Worm (Caenorhabditis elegans) whole organism, young adult: ENCODE measurements around the gene nuc-1.

Experiments
- F37B4.10 ChIP-seq: fragments of 200-800 bp; sonication (Bioruptor generic); IDR thresholded peaks from 2 replicates; pipeline ENCODE4 v1.3.6; 2022; ENCODE audit warnings: missing genetic modification characterization, missing compliant biosample characterization
- F39B2.1 ChIP-seq: fragments of 200-800 bp; sonication (Bioruptor generic); IDR thresholded peaks from 2 replicates; pipeline ENCODE4 v1.3.6; 2022; ENCODE audit warnings: missing genetic modification reagents, missing genetic modification characterization, missing compliant biosample characterization
- F57A8.1 ChIP-seq: fragments of 200-800 bp; sonication (Bioruptor generic); optimal IDR thresholded peaks from 2 replicates; lab custom pipeline; 2018; ENCODE audit warnings: mild to moderate bottlenecking, missing genetic modification characterization, moderate library complexity, missing compliant biosample characterization
- F57C9.4 ChIP-seq: sonication (generic microtip); optimal IDR thresholded peaks from 2 replicates; lab custom pipeline; 2017; ENCODE audit warnings: mild to moderate bottlenecking, missing genetic modification characterization, missing compliant biosample characterization
- K12H6.12 ChIP-seq: fragments of 200-800 bp; sonication (Bioruptor generic); optimal IDR thresholded peaks from 2 replicates; lab custom pipeline; 2018; ENCODE audit warnings: mild to moderate bottlenecking, missing genetic modification characterization, missing compliant biosample characterization
- T07F8.4 ChIP-seq: sonication (generic microtip); optimal IDR thresholded peaks from 2 replicates; lab custom pipeline; 2016; ENCODE audit warnings: mild to moderate bottlenecking, missing genetic modification characterization, moderate library complexity, missing compliant biosample characterization
- ZK185.1 ChIP-seq: sonication (generic microtip); optimal IDR thresholded peaks from 2 replicates; lab custom pipeline; 2016; ENCODE audit warnings: mild to moderate bottlenecking, missing genetic modification characterization, missing compliant biosample characterization; ENCODE audit not compliant: poor library complexity, severe bottlenecking
- akir-1 ChIP-seq: fragments of 200-800 bp; sonication (Bioruptor generic); optimal IDR thresholded peaks from 2 replicates; lab custom pipeline; 2018; ENCODE audit warnings: mild to moderate bottlenecking, missing genetic modification characterization, moderate library complexity, missing compliant biosample characterization
- aptf-3 ChIP-seq: fragments of 200-800 bp; sonication (Bioruptor generic); IDR thresholded peaks from 2 replicates; pipeline ENCODE4 v1.3.6; 2022; ENCODE audit warnings: missing genetic modification characterization, missing compliant biosample characterization
- atf-7 ChIP-seq: sonication (generic microtip); optimal IDR thresholded peaks from 2 replicates; lab custom pipeline; 2017; ENCODE audit warnings: mild to moderate bottlenecking, missing genetic modification characterization, missing compliant biosample characterization
- attf-5 ChIP-seq: fragments of 200-800 bp; sonication (Bioruptor generic); optimal IDR thresholded peaks from 2 replicates; lab custom pipeline; 2018; ENCODE audit warnings: mild to moderate bottlenecking, missing genetic modification characterization, missing compliant biosample characterization
- ceh-27 ChIP-seq: fragments of 200-800 bp; sonication (Bioruptor generic); optimal IDR thresholded peaks from 2 replicates; lab custom pipeline; 2018; ENCODE audit warnings: mild to moderate bottlenecking, missing genetic modification characterization, moderate library complexity, missing compliant biosample characterization
- ceh-40 ChIP-seq: fragments of 200-800 bp; sonication (Bioruptor generic); IDR thresholded peaks from 2 replicates; pipeline ENCODE4 v1.3.6; 2022; ENCODE audit warnings: missing genetic modification characterization, missing compliant biosample characterization
- chd-7 ChIP-seq: sonication (generic microtip); optimal IDR thresholded peaks from 2 replicates; lab custom pipeline; 2016; ENCODE audit warnings: mild to moderate bottlenecking, missing genetic modification characterization, moderate library complexity, missing compliant biosample characterization
- dpl-1 ChIP-seq: fragments of 150-350 bp; optimal IDR thresholded peaks from 2 replicates; lab custom pipeline; 2014; ENCODE audit warnings: missing biosample characterization, missing genetic modification reagents, missing genetic modification characterization
- egrh-3 ChIP-seq: fragments of 200-800 bp; sonication (Bioruptor generic); IDR thresholded peaks from 2 replicates; pipeline ENCODE4 v1.3.6; 2022; ENCODE audit warnings: missing genetic modification reagents, missing genetic modification characterization, missing compliant biosample characterization
- fkh-3 ChIP-seq: sonication (generic microtip); optimal IDR thresholded peaks from 2 replicates; lab custom pipeline; 2016; ENCODE audit warnings: mild to moderate bottlenecking, missing genetic modification characterization, missing compliant biosample characterization
- him-1 ChIP-seq: sonication (generic microtip); optimal IDR thresholded peaks from 2 replicates; lab custom pipeline; 2016; ENCODE audit warnings: missing genotype, missing genetic modification reagents, missing genetic modification characterization, missing compliant biosample characterization
- hlh-26 ChIP-seq: fragments of 200-800 bp; sonication (Bioruptor generic); conservative IDR thresholded peaks from 2 replicates; pipeline ENCODE4 v1.3.6; 2022; ENCODE audit warnings: missing genetic modification reagents, missing genetic modification characterization, missing compliant biosample characterization
- hmg-20 ChIP-seq: fragments of 200-800 bp; sonication (Bioruptor generic); IDR thresholded peaks from 2 replicates; pipeline ENCODE4 v1.3.6; 2022; ENCODE audit warnings: missing genetic modification reagents, missing genetic modification characterization, missing compliant biosample characterization
- let-607 ChIP-seq, 2 experiments: fragments of 200-800 bp in 1 of 2; sonication (Bioruptor generic) in 1 of 2; sonication (generic microtip) in 1 of 2; optimal IDR thresholded peaks; 2 replicates each; lab custom pipeline; 2016 to 2018; ENCODE audit warnings: mild to moderate bottlenecking in 2 of 2, missing compliant biosample characterization in 2 of 2, missing genetic modification characterization in 2 of 2, moderate library complexity in 2 of 2, missing genotype in 1 of 2
- lin-26 ChIP-seq: fragments of 200-800 bp; sonication (Bioruptor generic); IDR thresholded peaks from 2 replicates; pipeline ENCODE4 v1.3.6; 2022; ENCODE audit warnings: missing genetic modification reagents, missing genetic modification characterization, missing compliant biosample characterization
- lin-40 ChIP-seq: sonication (generic microtip); optimal IDR thresholded peaks from 2 replicates; lab custom pipeline; 2016; ENCODE audit warnings: missing genetic modification characterization, mild to moderate bottlenecking, missing compliant biosample characterization, missing genotype, missing genetic modification reagents
- nhr-80 ChIP-seq: sonication (generic microtip); optimal IDR thresholded peaks from 2 replicates; lab custom pipeline; 2016; ENCODE audit warnings: missing genetic modification characterization, missing compliant biosample characterization
- nhr-90 ChIP-seq: sonication (generic microtip); optimal IDR thresholded peaks from 2 replicates; lab custom pipeline; 2016; ENCODE audit warnings: missing genotype, mild to moderate bottlenecking, missing genetic modification characterization, missing compliant biosample characterization
- pbrm-1 ChIP-seq: fragments of 200-800 bp; sonication (Bioruptor generic); IDR thresholded peaks from 2 replicates; pipeline ENCODE4 v1.3.6; 2022; ENCODE audit warnings: missing genetic modification reagents, missing genetic modification characterization, missing compliant biosample characterization
- pha-4 ChIP-seq: fragments of 150-350 bp; sonication (generic microtip); optimal IDR thresholded peaks from 2 replicates; lab custom pipeline; 2014; ENCODE audit warnings: missing biosample characterization, missing genetic modification reagents, missing genetic modification characterization
- snpc-1.3 ChIP-seq: sonication (generic microtip); optimal IDR thresholded peaks from 2 replicates; lab custom pipeline; 2017; ENCODE audit warnings: missing genetic modification characterization, mild to moderate bottlenecking, missing compliant biosample characterization, antibody characterized with exemption, moderate library complexity, missing genotype, missing genetic modification reagents; ENCODE audit not compliant: insufficient read depth
- sptf-2 ChIP-seq: fragments of 200-800 bp; sonication (Bioruptor generic); optimal IDR thresholded peaks from 2 replicates; lab custom pipeline; 2018; ENCODE audit warnings: mild to moderate bottlenecking, missing genetic modification characterization, missing compliant biosample characterization
- tbp1 ChIP-seq: fragments of 200-800 bp; sonication (Bioruptor generic); optimal IDR thresholded peaks from 2 replicates; lab custom pipeline; 2018; ENCODE audit warnings: mild to moderate bottlenecking, missing genetic modification characterization, missing compliant biosample characterization
- xnd-1 ChIP-seq: sonication (generic microtip); optimal IDR thresholded peaks from 2 replicates; lab custom pipeline; 2016; ENCODE audit warnings: missing genotype, missing genetic modification reagents, missing genetic modification characterization, missing compliant biosample characterization
- zfh-2 ChIP-seq: fragments of 200-800 bp; sonication (Bioruptor generic); conservative IDR thresholded peaks from 2 replicates; pipeline ENCODE4 v1.3.6; 2022; ENCODE audit warnings: missing genetic modification reagents, missing genetic modification characterization, missing compliant biosample characterization
- zim-3 ChIP-seq: sonication (generic microtip); optimal IDR thresholded peaks from 2 replicates; lab custom pipeline; 2017; ENCODE audit warnings: mild to moderate bottlenecking, missing genetic modification characterization, moderate library complexity, missing compliant biosample characterization
- ztf-18 ChIP-seq: sonication (generic microtip); optimal IDR thresholded peaks from 2 replicates; lab custom pipeline; 2016; ENCODE audit warnings: missing genotype, mild to moderate bottlenecking, missing genetic modification characterization, missing compliant biosample characterization
- ztf-26 ChIP-seq: sonication (generic microtip); optimal IDR thresholded peaks from 2 replicates; lab custom pipeline; 2017; ENCODE audit warnings: missing genetic modification characterization, missing compliant biosample characterization
- ztf-6 ChIP-seq: fragments of 200-800 bp; sonication (Bioruptor generic); IDR thresholded peaks from 2 replicates; pipeline ENCODE4 v1.3.6; 2022; ENCODE audit warnings: missing genetic modification reagents, missing genetic modification characterization, missing compliant biosample characterization

The nuc-1 gene

ce11 chrX:9565881-9566280, 26.2 kb downstream of the nuc-1 start, which contains the start of gene moc-5:
moc-5 (minus strand) TSS chrX:9565981.
- TF ChIP-seq ceh-40 (GFP tag; lab: Robert Waterston, UW), result no peak
- TF ChIP-seq hmg-20, result no peak
- TF ChIP-seq pha-4 (tag; lab: Kevin White, UChicago), result no peak
- no peak for TF ChIP-seq F57C9.4 (tag; lab: Kevin White, UChicago)
- no peak for TF ChIP-seq ztf-18 (tag; lab: Kevin White, UChicago)
- no peak for TF ChIP-seq lin-26 (GFP tag; lab: Robert Waterston, UW)
- TF ChIP-seq ceh-27 (GFP tag; lab: Kevin White, UChicago), result no peak
- no peak for TF ChIP-seq chd-7 (tag; lab: Kevin White, UChicago)
- TF ChIP-seq sptf-2 (GFP tag; lab: Kevin White, UChicago), result no peak
- no peak for TF ChIP-seq tbp1 (GFP tag; lab: Kevin White, UChicago)
- no peak for TF ChIP-seq ZK185.1 (tag; lab: Kevin White, UChicago)
- no peak for TF ChIP-seq zim-3 (tag; lab: Kevin White, UChicago)
- TF ChIP-seq F39B2.1 (GFP tag; lab: Robert Waterston, UW), result no peak
- no peak for TF ChIP-seq fkh-3
- no peak for TF ChIP-seq snpc-1.3 (tag; lab: Kevin White, UChicago)
- no peak for TF ChIP-seq T07F8.4
- TF ChIP-seq lin-40, result no peak
- no peak for TF ChIP-seq let-607 (tag; optimal IDR thresholded peaks at IDR 0.05; lab: Kevin White, UChicago)
- no peak for TF ChIP-seq nhr-80 (tag; lab: Kevin White, UChicago)

- TF ChIP-seq nhr-90 (tag; lab: Kevin White, UChicago), result no peak
- TF ChIP-seq pha-4 (tag; lab: Kevin White, UChicago), result no peak
- no peak for TF ChIP-seq akir-1
- TF ChIP-seq dpl-1, result no peak
- no peak for TF ChIP-seq him-1 (tag; lab: Kevin White, UChicago)
- no peak for TF ChIP-seq F37B4.10 (GFP tag; lab: Robert Waterston, UW)
- no peak for TF ChIP-seq aptf-3 (GFP tag; lab: Robert Waterston, UW)
- no peak for TF ChIP-seq attf-5
- no peak for TF ChIP-seq pbrm-1 (GFP tag; lab: Robert Waterston, UW)
- no peak for TF ChIP-seq F57A8.1 (GFP tag; lab: Kevin White, UChicago)
- TF ChIP-seq egrh-3 (GFP tag; lab: Robert Waterston, UW), result no peak
- no peak for TF ChIP-seq hmg-20
- no peak for TF ChIP-seq K12H6.12 (tag; lab: Kevin White, UChicago)
- no peak for TF ChIP-seq xnd-1 (tag; lab: Kevin White, UChicago)
- TF ChIP-seq snpc-1.3 (tag; lab: Kevin White, UChicago), result no peak
- TF ChIP-seq ztf-6, result no peak
- no peak for TF ChIP-seq atf-7 (tag; lab: Kevin White, UChicago)
These were observed 26.7 kb downstream of the nuc-1 start, which contains the start of gene F49E2.2 for ce11 chrX:9566429-9566828. F49E2.2 (plus strand) TSS chrX:9566729.

- no peak for TF ChIP-seq ztf-26 (tag; lab: Kevin White, UChicago)
- TF ChIP-seq zfh-2 (GFP tag; lab: Robert Waterston, UW), result no peak
- peak; percentile 91 for TF ChIP-seq nhr-80 (tag; lab: Kevin White, UChicago)
- no peak for TF ChIP-seq T07F8.4
- TF ChIP-seq hlh-26, result no peak
These were observed 28.9 kb downstream of the nuc-1 start for ce11 chrX:9568574-9568973.
